Worm (Caenorhabditis elegans): ENCODE results near the gene F45D11.5.

ce11 chrII:958618-959017 is 42.9 kb upstream of the F45D11.5 start, which contains the start of gene sdz-4:
- no peak for TF ChIP-seq pag-3 (tag; optimal IDR thresholded peaks at IDR 0.05; ENCODE audit: borderline replicate concordance)
- no peak for TF ChIP-seq ceh-18 (tag; optimal IDR thresholded peaks at IDR 0.05)
- TF ChIP-seq unc-86 (tag; optimal IDR thresholded peaks at IDR 0.05) = no peak
- TF ChIP-seq sox-4 (tag; optimal IDR thresholded peaks at IDR 0.05) = no peak
- no peak for TF ChIP-seq F13H6.1 (tag; optimal IDR thresholded peaks at IDR 0.05)
- no peak for TF ChIP-seq elt-4 (tag; optimal IDR thresholded peaks at IDR 0.05)
- no peak for TF ChIP-seq pha-4 (tag; optimal IDR thresholded peaks at IDR 0.05)
- TF ChIP-seq ama-1 (optimal IDR thresholded peaks at IDR 0.05) = no peak

All from whole organism, late embryonic.